Fruit fly (Drosophila melanogaster) whole organism, embryonic: Measurements from ENCODE around the gene glob1.

ENCODE experiments used
- B-H2 ChIP-seq: fragments of 200-800 bp; sonication (Bioruptor generic); optimal IDR thresholded peaks from 2 replicates; lab custom pipeline; 2018; ENCODE audit warnings: missing biosample characterization, mild to moderate bottlenecking, missing genetic modification characterization
- CG10147 ChIP-seq: fragments of 200-800 bp; sonication (Bioruptor generic); optimal IDR thresholded peaks from 2 replicates; lab custom pipeline; 2019; ENCODE audit warnings: missing biosample characterization, mild to moderate bottlenecking, missing genetic modification characterization, moderate library complexity
- CG11695 ChIP-seq: fragments of 200-800 bp; sonication (Bioruptor generic); IDR thresholded peaks from 3 replicates; pipeline ENCODE4 v1.3.6; 2022; ENCODE audit warnings: missing biosample characterization, missing genetic modification characterization
- CG12155 ChIP-seq: fragments of 200-800 bp; sonication (Bioruptor generic); optimal IDR thresholded peaks from 3 replicates; lab custom pipeline; 2016; ENCODE audit warnings: missing biosample characterization, missing genetic modification characterization
- CG12236 ChIP-seq: fragments of 200-800 bp; sonication (Bioruptor generic); optimal IDR thresholded peaks from 2 replicates; lab custom pipeline; 2016; ENCODE audit warnings: missing biosample characterization, missing genetic modification characterization
- CG13624 ChIP-seq: fragments of 200-800 bp; sonication (Bioruptor generic); optimal IDR thresholded peaks from 2 replicates; lab custom pipeline; 2016; ENCODE audit warnings: missing biosample characterization, missing genetic modification characterization
- CG13894 ChIP-seq: fragments of 200-800 bp; sonication (Bioruptor generic); optimal IDR thresholded peaks from 3 replicates; lab custom pipeline; 2018; ENCODE audit warnings: missing biosample characterization, mild to moderate bottlenecking, missing genetic modification characterization, moderate library complexity
- CG14710 ChIP-seq: fragments of 200-800 bp; sonication (Bioruptor generic); optimal IDR thresholded peaks from 3 replicates; lab custom pipeline; 2019; ENCODE audit warnings: missing biosample characterization, mild to moderate bottlenecking, missing genetic modification characterization, moderate library complexity
- CG1602 ChIP-seq: fragments of 200-800 bp; sonication (Bioruptor generic); optimal IDR thresholded peaks from 3 replicates; lab custom pipeline; 2016; ENCODE audit warnings: missing biosample characterization, missing genetic modification characterization
- CG16779 ChIP-seq: fragments of 200-800 bp; sonication (Bioruptor generic); IDR thresholded peaks from 2 replicates; pipeline ENCODE4 v1.3.6; 2022; ENCODE audit warnings: missing biosample characterization, missing genetic modification characterization
- CG17186 ChIP-seq: fragments of 200-800 bp; sonication (Bioruptor generic); optimal IDR thresholded peaks from 3 replicates; lab custom pipeline; 2017; ENCODE audit warnings: missing biosample characterization, missing genetic modification reagents, missing genetic modification characterization
- CG17612 ChIP-seq: fragments of 200-800 bp; sonication (Bioruptor generic); IDR thresholded peaks from 2 replicates; pipeline ENCODE4 v1.3.6; 2022; ENCODE audit warnings: missing biosample characterization, missing genetic modification characterization
- CG2678 ChIP-seq: fragments of 200-800 bp; sonication (Bioruptor generic); optimal IDR thresholded peaks from 3 replicates; lab custom pipeline; 2019; ENCODE audit warnings: missing biosample characterization, mild to moderate bottlenecking, missing genetic modification characterization, moderate library complexity
- CG31388 ChIP-seq: fragments of 200-800 bp; sonication (Bioruptor generic); optimal IDR thresholded peaks from 2 replicates; lab custom pipeline; 2016; ENCODE audit warnings: missing biosample characterization, missing genetic modification characterization
- CG3163 ChIP-seq: fragments of 200-800 bp; sonication (Bioruptor generic); optimal IDR thresholded peaks from 3 replicates; lab custom pipeline; 2016; ENCODE audit warnings: missing biosample characterization, missing genetic modification characterization
- CG34376 ChIP-seq: fragments of 200-800 bp; sonication (Bioruptor generic); optimal IDR thresholded peaks from 2 replicates; lab custom pipeline; 2018; ENCODE audit warnings: missing biosample characterization, mild to moderate bottlenecking, missing genetic modification characterization
- CG4282 ChIP-seq: fragments of 200-800 bp; sonication (Bioruptor generic); optimal IDR thresholded peaks from 2 replicates; lab custom pipeline; 2016; ENCODE audit warnings: missing biosample characterization, missing genetic modification characterization
- CG5245 ChIP-seq: fragments of 200-800 bp; sonication (Bioruptor generic); optimal IDR thresholded peaks from 3 replicates; lab custom pipeline; 2016; ENCODE audit warnings: missing biosample characterization, missing genetic modification characterization
- CG6683 ChIP-seq: fragments of 200-800 bp; sonication (Bioruptor generic); optimal IDR thresholded peaks from 2 replicates; lab custom pipeline; 2017; ENCODE audit warnings: missing biosample characterization, mild to moderate bottlenecking, missing genetic modification characterization, missing genetic modification reagents
- CG6854 ChIP-seq: fragments of 200-800 bp; sonication (Bioruptor generic); optimal IDR thresholded peaks from 3 replicates; lab custom pipeline; 2017; ENCODE audit warnings: missing biosample characterization, mild to moderate bottlenecking, missing genetic modification characterization
- CG7839 ChIP-seq: fragments of 200-800 bp; sonication (Bioruptor generic); optimal IDR thresholded peaks from 3 replicates; lab custom pipeline; 2018; ENCODE audit warnings: missing biosample characterization, mild to moderate bottlenecking, missing genetic modification characterization, moderate library complexity
- CG7928 ChIP-seq: fragments of 200-800 bp; sonication (Bioruptor generic); optimal IDR thresholded peaks from 2 replicates; lab custom pipeline; 2017; ENCODE audit warnings: missing biosample characterization, mild to moderate bottlenecking, missing genetic modification characterization
- CG8765 ChIP-seq: fragments of 200-800 bp; sonication (Bioruptor generic); IDR thresholded peaks from 2 replicates; pipeline ENCODE4 v1.3.6; 2022; ENCODE audit warnings: missing biosample characterization, missing genetic modification characterization
- Dad ChIP-seq: fragments of 200-800 bp; sonication (Bioruptor generic); optimal IDR thresholded peaks from 3 replicates; lab custom pipeline; 2016; ENCODE audit warnings: missing biosample characterization, missing genetic modification characterization
- E2f2 ChIP-seq: fragments of 200-800 bp; sonication (Bioruptor generic); IDR thresholded peaks from 2 replicates; pipeline ENCODE4 v1.3.6; 2022; ENCODE audit warnings: missing biosample characterization, missing genetic modification characterization
- GATAe ChIP-seq: fragments of 200-800 bp; sonication (Bioruptor generic); conservative IDR thresholded peaks from 2 replicates; pipeline ENCODE4 v1.3.6; 2022; ENCODE audit warnings: missing biosample characterization, missing genetic modification characterization
- Gsc ChIP-seq: fragments of 200-800 bp; sonication (Bioruptor generic); IDR thresholded peaks from 2 replicates; pipeline ENCODE4 v1.3.6; 2022; ENCODE audit warnings: missing biosample characterization, missing genetic modification characterization
- H15 ChIP-seq: fragments of 200-800 bp; sonication (Bioruptor generic); IDR thresholded peaks from 3 replicates; pipeline ENCODE4 v1.3.6; 2022; ENCODE audit warnings: missing biosample characterization, missing genetic modification characterization
- Hey ChIP-seq: fragments of 200-800 bp; sonication (Bioruptor generic); optimal IDR thresholded peaks from 3 replicates; lab custom pipeline; 2018; ENCODE audit warnings: missing biosample characterization, mild to moderate bottlenecking, missing genetic modification characterization
- Hr51 ChIP-seq, 2 experiments: fragments of 200-800 bp; sonication (Bioruptor generic); optimal IDR thresholded peaks; 2 replicates in 1 of 2; 3 replicates in 1 of 2; lab custom pipeline; 2016 to 2018; ENCODE audit warnings: missing biosample characterization in 2 of 2, missing genetic modification characterization in 2 of 2, mild to moderate bottlenecking in 1 of 2, moderate library complexity in 1 of 2
- Kr ChIP-seq: fragments of 200-800 bp; sonication (Bioruptor generic); optimal IDR thresholded peaks from 2 replicates; lab custom pipeline; 2017; ENCODE audit warnings: missing biosample characterization, mild to moderate bottlenecking, missing genetic modification characterization
- NfI ChIP-seq: fragments of 200-800 bp; sonication (Bioruptor generic); optimal IDR thresholded peaks from 3 replicates; lab custom pipeline; 2018; ENCODE audit warnings: missing biosample characterization, mild to moderate bottlenecking, missing genetic modification characterization, moderate library complexity
- Pdp1 ChIP-seq, 2 experiments: fragments of 200-800 bp; sonication (Bioruptor generic); optimal IDR thresholded peaks; 3 replicates each; lab custom pipeline; 2016; ENCODE audit warnings: missing biosample characterization in 2 of 2, missing genetic modification characterization in 2 of 2, mild to moderate bottlenecking in 1 of 2, moderate library complexity in 1 of 2
- Stat92E ChIP-seq, 3 experiments: fragments of >200 bp in 2 of 3; fragments of 200-800 bp in 1 of 3; sonication (Bioruptor generic) in 1 of 3; optimal IDR thresholded peaks; 2 replicates each; lab custom pipeline; 2017 to 2019; ENCODE audit warnings: missing biosample characterization in 3 of 3, missing genetic modification characterization in 3 of 3, mild to moderate bottlenecking in 1 of 3, moderate library complexity in 1 of 3
- Tbp ChIP-seq: fragments of >200 bp; optimal IDR thresholded peaks from 2 replicates; lab custom pipeline; 2018; ENCODE audit warnings: missing biosample characterization, missing genetic modification characterization
- bowl ChIP-seq: fragments of 200-800 bp; sonication (Bioruptor generic); IDR thresholded peaks from 2 replicates; pipeline ENCODE4 v1.3.6; 2022; ENCODE audit warnings: missing biosample characterization, missing genetic modification characterization
- crol ChIP-seq: fragments of 200-800 bp; sonication (Bioruptor generic); IDR thresholded peaks from 2 replicates; pipeline ENCODE4 v1.3.6; 2022; ENCODE audit warnings: missing biosample characterization, missing genetic modification characterization
- dysf ChIP-seq: fragments of 200-800 bp; sonication (Bioruptor generic); IDR thresholded peaks from 3 replicates; pipeline ENCODE4 v1.3.6; 2022; ENCODE audit warnings: missing biosample characterization, missing genetic modification characterization
- ems ChIP-seq: fragments of 200-800 bp; sonication (Bioruptor generic); optimal IDR thresholded peaks from 3 replicates; lab custom pipeline; 2016; ENCODE audit warnings: missing biosample characterization, missing genetic modification characterization
- ftz-f1 ChIP-seq: fragments of 200-800 bp; sonication (Bioruptor generic); optimal IDR thresholded peaks from 2 replicates; lab custom pipeline; 2016; ENCODE audit warnings: missing biosample characterization, missing genetic modification characterization
- jing ChIP-seq: fragments of 200-800 bp; sonication (Bioruptor generic); optimal IDR thresholded peaks from 2 replicates; lab custom pipeline; 2018; ENCODE audit warnings: missing biosample characterization, mild to moderate bottlenecking, missing genetic modification characterization
- lab ChIP-seq: fragments of 200-800 bp; sonication (Bioruptor generic); optimal IDR thresholded peaks from 3 replicates; lab custom pipeline; 2017; ENCODE audit warnings: missing biosample characterization, missing genetic modification characterization, mild to moderate bottlenecking, moderate library complexity, missing genetic modification reagents
- lmd ChIP-seq: fragments of 200-800 bp; sonication (Bioruptor generic); IDR thresholded peaks from 2 replicates; pipeline ENCODE4 v1.3.6; 2022; ENCODE audit warnings: missing biosample characterization, missing genetic modification characterization
- mirr ChIP-seq: fragments of 200-800 bp; sonication (Bioruptor generic); optimal IDR thresholded peaks from 3 replicates; lab custom pipeline; 2018; ENCODE audit warnings: missing biosample characterization, mild to moderate bottlenecking, missing genetic modification characterization
- sc ChIP-seq, 3 experiments: fragments of >200 bp in 2 of 3; fragments of 200-800 bp in 1 of 3; sonication (Bioruptor generic) in 1 of 3; optimal IDR thresholded peaks; 2 replicates in 2 of 3; 3 replicates in 1 of 3; lab custom pipeline; 2017; ENCODE audit warnings: mild to moderate bottlenecking in 1 of 3, missing biosample characterization in 1 of 3, missing genetic modification characterization in 1 of 3, missing genetic modification reagents in 1 of 3
- sens ChIP-seq: fragments of 200-800 bp; sonication (Bioruptor generic); peaks from one replicate; lab custom pipeline; 2016; ENCODE audit warnings: missing biosample characterization, missing genetic modification characterization
- sima ChIP-seq: fragments of 200-800 bp; sonication (Bioruptor generic); optimal IDR thresholded peaks from 2 replicates; lab custom pipeline; 2016; ENCODE audit warnings: missing biosample characterization, missing genetic modification characterization
- slbo ChIP-seq: fragments of 200-800 bp; sonication (Bioruptor generic); IDR thresholded peaks from 2 replicates; pipeline ENCODE4 v1.3.6; 2022; ENCODE audit warnings: missing biosample characterization, missing genetic modification characterization
- ssp ChIP-seq: fragments of 200-800 bp; sonication (Bioruptor generic); IDR thresholded peaks from 2 replicates; pipeline ENCODE4 v1.3.6; 2022; ENCODE audit warnings: missing biosample characterization, missing genetic modification characterization
- ttk ChIP-seq: fragments of 200-800 bp; sonication (Bioruptor generic); IDR thresholded peaks from 2 replicates; pipeline ENCODE4 v2.1.2; 2022; ENCODE audit warnings: missing biosample characterization, missing genetic modification characterization
- twi ChIP-seq: fragments of 200-800 bp; optimal IDR thresholded peaks from 2 replicates; lab custom pipeline; 2019; ENCODE audit warnings: missing biosample characterization, mild to moderate bottlenecking, missing genetic modification characterization, moderate library complexity
- unpg ChIP-seq: fragments of 200-800 bp; sonication (Bioruptor generic); optimal IDR thresholded peaks from 3 replicates; lab custom pipeline; 2018; ENCODE audit warnings: missing biosample characterization, mild to moderate bottlenecking, missing genetic modification characterization, moderate library complexity

glob1 gene

DNA sequence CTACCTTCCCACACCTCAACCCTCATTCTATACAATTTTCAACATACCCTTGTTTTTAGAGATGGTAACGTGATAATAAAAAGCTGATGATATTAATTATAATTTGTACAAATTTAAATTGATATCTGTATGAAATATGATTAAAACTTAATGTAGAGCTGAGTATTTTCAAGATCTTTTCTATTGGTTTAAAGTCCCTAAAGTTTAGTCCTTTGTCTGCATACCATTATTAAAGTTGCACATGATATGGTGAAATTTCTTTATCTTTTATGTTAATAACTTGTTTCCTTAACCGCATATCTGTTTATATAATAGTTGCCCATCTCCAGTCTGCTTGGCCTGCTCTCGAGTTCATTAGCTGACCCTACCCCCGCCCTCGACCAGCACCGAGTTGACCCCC is 6.1 kb downstream of the glob1 start (continued):
- TF ChIP-seq CG31388 (GFP tag; lab: Kevin White, UChicago) (no peak), slbo (GFP tag; lab: Robert Waterston, UW) (no peak; the same call in 1 of the 2 replicates), CG6683 (GFP tag; lab: Kevin White, UChicago) (no peak), dysf (GFP tag; lab: Robert Waterston, UW) (no peak), CG16779 (GFP tag; lab: Robert Waterston, UW) (no peak), sens (GFP tag; lab: Kevin White, UChicago) (peak; percentile 44), sima (GFP tag; lab: Kevin White, UChicago) (no peak), CG14710 (tag; lab: Kevin White, UChicago) (no peak), Dad (GFP tag; lab: Kevin White, UChicago) (no peak), CG3163 (GFP tag; lab: Kevin White, UChicago) (no peak), CG17612 (GFP tag; lab: Robert Waterston, UW) (no peak), ems (GFP tag; lab: Kevin White, UChicago) (no peak), ttk (GFP tag; lab: Robert Waterston, UW) (no peak), CG8765 (no peak), E2f2 (GFP tag; lab: Robert Waterston, UW) (no peak), Tbp (GFP tag; lab: Kevin White, UChicago) (no peak), bowl (no peak), Hey (tag; lab: Kevin White, UChicago) (no peak), Hr51 (GFP tag; optimal IDR thresholded peaks at IDR 0.05; lab: Kevin White, UChicago) (no peak), CG11695 (no peak), NfI (GFP tag; lab: Kevin White, UChicago) (no peak), CG2678 (tag; lab: Kevin White, UChicago) (peak; percentile 57), CG5245 (GFP tag; lab: Kevin White, UChicago) (no peak), Stat92E (GFP tag; optimal IDR thresholded peaks at IDR 0.05; lab: Kevin White, UChicago) (no peak), CG17186 (GFP tag; lab: Kevin White, UChicago) (no peak), mirr (GFP tag; lab: Kevin White, UChicago) (no peak), GATAe (GFP tag; lab: Robert Waterston, UW) (no peak), CG4282 (no peak), H15 (GFP tag; lab: Robert Waterston, UW) (no peak), unpg (GFP tag; lab: Kevin White, UChicago) (no peak), lmd (GFP tag; lab: Robert Waterston, UW) (no peak), lab (GFP tag; lab: Kevin White, UChicago) (peak; percentile 19), CG7839 (tag; lab: Kevin White, UChicago) (peak; percentile 19), sc (optimal IDR thresholded peaks at IDR 0.05; lab: Kevin White, UChicago) (no peak), sc (GFP tag; optimal IDR thresholded peaks at IDR 0.05; lab: Kevin White, UChicago) (no peak), jing (GFP tag; lab: Kevin White, UChicago) (no peak), CG13624 (no peak), ftz-f1 (GFP tag; lab: Kevin White, UChicago) (no peak), CG6854 (GFP tag; lab: Kevin White, UChicago) (no peak), Gsc (GFP tag; lab: Robert Waterston, UW) (no peak), CG13894 (no peak), twi (tag; lab: Kevin White, UChicago) (no peak), ssp (GFP tag; lab: Robert Waterston, UW) (no peak), CG34376 (GFP tag; lab: Kevin White, UChicago) (no peak), CG12236 (no peak), B-H2 (GFP tag; lab: Kevin White, UChicago) (no peak), CG12155 (no peak), CG7928 (GFP tag; lab: Kevin White, UChicago) (no peak), CG10147 (peak; percentile 34), Kr (GFP tag; lab: Kevin White, UChicago) (no peak), Pdp1 (GFP tag; optimal IDR thresholded peaks at IDR 0.05; lab: Kevin White, UChicago) (peak in 1 of 2 experiments; percentile 16), CG1602 (GFP tag; lab: Kevin White, UChicago) (no peak), crol (GFP tag; lab: Robert Waterston, UW) (no peak)
